Worm (Caenorhabditis elegans) whole organism, late embryonic: Measurements from ENCODE around the gene dnj-23.

Experiments used
- C08G9.2 ChIP-seq: sonication (generic microtip); optimal IDR thresholded peaks from 2 replicates; lab custom pipeline; 2016; ENCODE audit warnings: mild to moderate bottlenecking, missing genetic modification characterization, moderate library complexity, missing compliant biosample characterization
- C38D4.7 ChIP-seq: fragments of 200-800 bp; sonication (Bioruptor generic); optimal IDR thresholded peaks from 2 replicates; lab custom pipeline; 2018; ENCODE audit warnings: mild to moderate bottlenecking, missing genetic modification characterization, moderate library complexity, missing compliant biosample characterization
- T23F11.4 ChIP-seq: fragments of 200-800 bp; sonication (Bioruptor generic); optimal IDR thresholded peaks from 2 replicates; lab custom pipeline; 2018; ENCODE audit warnings: mild to moderate bottlenecking, missing genetic modification characterization, missing compliant biosample characterization
- ahr-1 ChIP-seq: sonication (generic microtip); optimal IDR thresholded peaks from 2 replicates; lab custom pipeline; 2016; ENCODE audit warnings: missing genetic modification characterization, missing compliant biosample characterization
- ama-1 ChIP-seq: fragments of 150-350 bp; optimal IDR thresholded peaks from 2 replicates; lab custom pipeline; 2014
- ceh-2 ChIP-seq: sonication (generic microtip); optimal IDR thresholded peaks from 2 replicates; lab custom pipeline; 2016; ENCODE audit warnings: missing genotype, missing genetic modification characterization, missing compliant biosample characterization
- ceh-30 ChIP-seq: fragments of 150-350 bp; optimal IDR thresholded peaks from 2 replicates; lab custom pipeline; 2014; ENCODE audit warnings: missing biosample characterization, missing genetic modification characterization
- ceh-45 ChIP-seq: fragments of 200-800 bp; sonication (Bioruptor generic); IDR thresholded peaks from 2 replicates; pipeline ENCODE4 v1.3.6; 2022; ENCODE audit warnings: missing genetic modification reagents, missing genetic modification characterization, missing compliant biosample characterization
- ceh-6 ChIP-seq: fragments of 200-800 bp; sonication (Bioruptor generic); optimal IDR thresholded peaks from 2 replicates; lab custom pipeline; 2018; ENCODE audit warnings: mild to moderate bottlenecking, missing genetic modification characterization, missing compliant biosample characterization
- che-1 ChIP-seq: sonication (generic microtip); optimal IDR thresholded peaks from 2 replicates; lab custom pipeline; 2016; ENCODE audit warnings: mild to moderate bottlenecking, missing genetic modification characterization, missing compliant biosample characterization
- dmd-4 ChIP-seq: sonication (generic microtip); optimal IDR thresholded peaks from 2 replicates; lab custom pipeline; 2016; ENCODE audit warnings: borderline replicate concordance, missing genetic modification characterization, missing compliant biosample characterization
- dve-1 ChIP-seq: sonication (generic microtip); optimal IDR thresholded peaks from 2 replicates; lab custom pipeline; 2017; ENCODE audit warnings: antibody characterized with exemption, mild to moderate bottlenecking, missing genetic modification characterization, missing compliant biosample characterization
- elt-2 ChIP-seq: sonication (generic microtip); optimal IDR thresholded peaks from 2 replicates; lab custom pipeline; 2016; ENCODE audit warnings: missing genetic modification reagents, missing genetic modification characterization, missing compliant biosample characterization
- elt-4 ChIP-seq: sonication (generic microtip); optimal IDR thresholded peaks from 2 replicates; lab custom pipeline; 2016; ENCODE audit warnings: missing genetic modification characterization, missing compliant biosample characterization
- ets-4 ChIP-seq: sonication (generic microtip); optimal IDR thresholded peaks from 2 replicates; lab custom pipeline; 2016; ENCODE audit warnings: missing genetic modification characterization, missing compliant biosample characterization
- fkh-10 ChIP-seq: fragments of 150-350 bp; optimal IDR thresholded peaks from 2 replicates; lab custom pipeline; 2014; ENCODE audit warnings: missing biosample characterization, missing genetic modification reagents, missing genetic modification characterization
- hlh-6 ChIP-seq: sonication (generic microtip); optimal IDR thresholded peaks from 2 replicates; lab custom pipeline; 2016; ENCODE audit warnings: missing genotype, missing genetic modification characterization, missing compliant biosample characterization
- lim-6 ChIP-seq: sonication (generic microtip); optimal IDR thresholded peaks from 2 replicates; lab custom pipeline; 2016; ENCODE audit warnings: missing genetic modification characterization, missing compliant biosample characterization
- lin-11 ChIP-seq: fragments of 200-800 bp; sonication (Bioruptor generic); optimal IDR thresholded peaks from 2 replicates; lab custom pipeline; 2018; ENCODE audit warnings: mild to moderate bottlenecking, missing genetic modification characterization, missing compliant biosample characterization
- madf-2 ChIP-seq: sonication (generic microtip); optimal IDR thresholded peaks from 2 replicates; lab custom pipeline; 2017; ENCODE audit warnings: missing genetic modification characterization, missing compliant biosample characterization
- nhr-11 ChIP-seq: fragments of 150-350 bp; optimal IDR thresholded peaks from 2 replicates; lab custom pipeline; 2014; ENCODE audit warnings: missing biosample characterization, missing genetic modification characterization
- npax-4 ChIP-seq: sonication (generic microtip); optimal IDR thresholded peaks from 2 replicates; lab custom pipeline; 2016; ENCODE audit warnings: missing genetic modification characterization, missing compliant biosample characterization
- pag-3 ChIP-seq: sonication (generic microtip); optimal IDR thresholded peaks from 2 replicates; lab custom pipeline; 2016; ENCODE audit warnings: missing compliant biosample characterization, missing genetic modification characterization, borderline replicate concordance
- pat-9 ChIP-seq: fragments of 200-800 bp; sonication (Bioruptor generic); optimal IDR thresholded peaks from 2 replicates; lab custom pipeline; 2018; ENCODE audit warnings: mild to moderate bottlenecking, missing genetic modification characterization, moderate library complexity, missing compliant biosample characterization
- pha-2 ChIP-seq: sonication (generic microtip); optimal IDR thresholded peaks from 2 replicates; lab custom pipeline; 2017; ENCODE audit warnings: mild to moderate bottlenecking, missing genetic modification characterization, missing compliant biosample characterization
- pha-4 ChIP-seq: fragments of 150-350 bp; optimal IDR thresholded peaks from 2 replicates; lab custom pipeline; 2018; ENCODE audit warnings: missing biosample characterization, missing genetic modification reagents, missing genetic modification characterization
- pros-1 ChIP-seq: fragments of 150-350 bp; optimal IDR thresholded peaks from 2 replicates; lab custom pipeline; 2014; ENCODE audit warnings: missing biosample characterization, missing genetic modification reagents, missing genetic modification characterization
- ref-2 ChIP-seq: sonication (generic microtip); optimal IDR thresholded peaks from 2 replicates; lab custom pipeline; 2016; ENCODE audit warnings: missing genetic modification characterization, missing compliant biosample characterization
- sdc-2 ChIP-seq: sonication (generic microtip); optimal IDR thresholded peaks from 2 replicates; lab custom pipeline; 2016; ENCODE audit warnings: missing genotype, missing genetic modification characterization, missing compliant biosample characterization
- sox-2 ChIP-seq: fragments of 200-800 bp; sonication (Bioruptor generic); IDR thresholded peaks from 2 replicates; pipeline ENCODE4 v1.3.6; 2022; ENCODE audit warnings: missing genetic modification reagents, missing genetic modification characterization, missing compliant biosample characterization
- sox-4 ChIP-seq: sonication (generic microtip); optimal IDR thresholded peaks from 2 replicates; lab custom pipeline; 2017; ENCODE audit warnings: mild to moderate bottlenecking, missing genetic modification characterization, inconsistent platforms, missing compliant biosample characterization
- syd-9 ChIP-seq: sonication (generic microtip); optimal IDR thresholded peaks from 2 replicates; lab custom pipeline; 2016; ENCODE audit warnings: mild to moderate bottlenecking, missing genetic modification characterization, moderate library complexity, missing compliant biosample characterization
- ttx-3 ChIP-seq: sonication (generic microtip); optimal IDR thresholded peaks from 2 replicates; lab custom pipeline; 2016; ENCODE audit warnings: missing genetic modification reagents, missing genetic modification characterization, missing compliant biosample characterization
- unc-3 ChIP-seq, 2 experiments: fragments of 200-800 bp in 1 of 2; sonication (Bioruptor generic) in 1 of 2; sonication (generic microtip) in 1 of 2; conservative IDR thresholded peaks in 1 of 2; optimal IDR thresholded peaks in 1 of 2; 2 replicates each; pipeline versions ENCODE4 v1.3.6 to Lab custom; 2016 to 2022; ENCODE audit warnings: missing compliant biosample characterization in 2 of 2, missing genetic modification characterization in 2 of 2, missing genetic modification reagents in 1 of 2
- unc-42 ChIP-seq: sonication (generic microtip); optimal IDR thresholded peaks from 2 replicates; lab custom pipeline; 2016; ENCODE audit warnings: missing genotype, missing genetic modification characterization, missing compliant biosample characterization
- ztf-16 ChIP-seq: sonication (generic microtip); optimal IDR thresholded peaks from 2 replicates; lab custom pipeline; 2017; ENCODE audit warnings: missing genetic modification characterization, missing compliant biosample characterization

The dnj-23 gene

ce11 chrII:9060332-9060840 lies 48.0 kb downstream of the dnj-23 start (continued):
- TF ChIP-seq dmd-4 (tag; lab: Kevin White, UChicago), result peak; percentile 62
- TF ChIP-seq unc-42 (tag; lab: Kevin White, UChicago), result peak; percentile 87
- peak; percentile 35 for TF ChIP-seq ets-4 (tag; lab: Kevin White, UChicago)
- no peak for TF ChIP-seq pag-3 (tag; lab: Kevin White, UChicago)
- TF ChIP-seq npax-4 (tag; lab: Kevin White, UChicago), result no peak
- TF ChIP-seq ahr-1 (tag; lab: Kevin White, UChicago), result peak; percentile 36
- peak; percentile 93 for TF ChIP-seq dve-1 (tag; lab: Kevin White, UChicago)
- TF ChIP-seq ref-2, result peak; percentile 93
- peak; percentile 90 for TF ChIP-seq ceh-30 (tag; lab: Kevin White, UChicago)
- TF ChIP-seq pha-4 (tag; lab: Kevin White, UChicago), result no peak
- TF ChIP-seq pha-2 (tag; lab: Kevin White, UChicago), result peak; percentile 76
- TF ChIP-seq fkh-10 (GFP tag; lab: Kevin White, UChicago), result peak; percentile 72
- TF ChIP-seq ztf-16 (tag; lab: Kevin White, UChicago), result no peak
- TF ChIP-seq sdc-2, result peak; percentile 42
- TF ChIP-seq nhr-11, result no peak
- TF ChIP-seq ttx-3 (tag; lab: Kevin White, UChicago), result peak; percentile 14
- no peak for TF ChIP-seq C38D4.7 (GFP tag; lab: Kevin White, UChicago)
- TF ChIP-seq ceh-6, result peak; percentile 68
- peak; percentile 61 for TF ChIP-seq C08G9.2 (tag; lab: Kevin White, UChicago)
- peak; percentile 78 for TF ChIP-seq elt-2
- peak; percentile 85 for TF ChIP-seq syd-9 (tag; lab: Kevin White, UChicago)
- peak; percentile 82 for TF ChIP-seq pat-9
- TF ChIP-seq unc-3 (GFP tag; conservative IDR thresholded peaks at IDR 0.05; lab: Robert Waterston, UW), result no peak
- TF ChIP-seq unc-3 (tag; optimal IDR thresholded peaks at IDR 0.05; lab: Kevin White, UChicago), result peak; percentile 51
- peak; percentile 5; the same call in 1 of the 2 replicates for TF ChIP-seq sox-2 (GFP tag; lab: Robert Waterston, UW)
- no peak for TF ChIP-seq ceh-45 (GFP tag; lab: Robert Waterston, UW)
- TF ChIP-seq hlh-6 (tag; lab: Kevin White, UChicago), result peak; percentile 84
- TF ChIP-seq T23F11.4 (GFP tag; lab: Kevin White, UChicago), result peak; percentile 63
- TF ChIP-seq madf-2, result peak; percentile 92
- peak; percentile 44 for TF ChIP-seq sox-4 (tag; lab: Kevin White, UChicago)
- no peak for TF ChIP-seq elt-4 (tag; lab: Kevin White, UChicago)
- TF ChIP-seq pros-1 (tag; lab: Kevin White, UChicago), result peak; percentile 86
- TF ChIP-seq lim-6 (tag; lab: Kevin White, UChicago), result no peak
- peak; percentile 46 for TF ChIP-seq che-1 (tag; lab: Kevin White, UChicago)
- TF ChIP-seq lin-11 (tag; lab: Kevin White, UChicago), result peak; percentile 37
- TF ChIP-seq ceh-2 (tag; lab: Kevin White, UChicago), result peak; percentile 58

- TF ChIP-seq syd-9 (tag; lab: Kevin White, UChicago) (no peak), ama-1 (lab: Kevin White, UChicago) (peak; percentile 56)
Observed at ce11 chrII:9059010-9059409, 49.4 kb downstream of the dnj-23 start.
